Fruit fly (Drosophila melanogaster) whole organism, embryonic: Measurements from ENCODE around the gene Awh.

Experiments used
- Bdp1 ChIP-seq: fragments of 200-800 bp; sonication (Bioruptor generic); optimal IDR thresholded peaks from 3 replicates; lab custom pipeline; 2016; ENCODE audit warnings: missing biosample characterization, missing genetic modification characterization
- Bgb ChIP-seq: fragments of 200-800 bp; sonication (Bioruptor generic); IDR thresholded peaks from 2 replicates; pipeline ENCODE4 v1.3.6; 2022; ENCODE audit warnings: missing biosample characterization, missing genetic modification characterization; ENCODE audit not compliant: partially characterized antibody
- CG10565 ChIP-seq: fragments of 200-800 bp; sonication (Bioruptor generic); optimal IDR thresholded peaks from 3 replicates; lab custom pipeline; 2016; ENCODE audit warnings: missing biosample characterization, mild to moderate bottlenecking, missing genetic modification characterization
- CG15601 ChIP-seq: fragments of 200-800 bp; sonication (Bioruptor generic); optimal IDR thresholded peaks from 3 replicates; lab custom pipeline; 2019; ENCODE audit warnings: missing biosample characterization, mild to moderate bottlenecking, missing genetic modification characterization, moderate library complexity
- CG2889 ChIP-seq: fragments of 200-800 bp; sonication (Bioruptor generic); IDR thresholded peaks from 3 replicates; pipeline ENCODE4 v1.3.6; 2022; ENCODE audit warnings: missing biosample characterization, missing genetic modification characterization
- CG5953 ChIP-seq: fragments of 200-800 bp; sonication (Bioruptor generic); IDR thresholded peaks from 2 replicates; pipeline ENCODE4 v1.3.6; 2022; ENCODE audit warnings: missing biosample characterization, missing genetic modification characterization
- Lpt ChIP-seq: fragments of >200 bp; optimal IDR thresholded peaks from 2 replicates; lab custom pipeline; 2018; ENCODE audit warnings: missing biosample characterization, missing genetic modification characterization
- Pdp1 ChIP-seq, 2 experiments: fragments of 200-800 bp; sonication (Bioruptor generic); optimal IDR thresholded peaks; 3 replicates each; lab custom pipeline; 2016; ENCODE audit warnings: missing biosample characterization in 2 of 2, missing genetic modification characterization in 2 of 2, mild to moderate bottlenecking in 1 of 2, moderate library complexity in 1 of 2
- Sox100B ChIP-seq: fragments of 200-800 bp; sonication (Bioruptor generic); optimal IDR thresholded peaks from 3 replicates; lab custom pipeline; 2018; ENCODE audit warnings: missing biosample characterization, mild to moderate bottlenecking, missing genetic modification characterization
- ase ChIP-seq: fragments of 200-800 bp; sonication (Bioruptor generic); IDR thresholded peaks from 3 replicates; pipeline ENCODE4 v1.3.6; 2022; ENCODE audit warnings: missing biosample characterization, missing genetic modification characterization
- gem ChIP-seq: fragments of 200-800 bp; sonication (Bioruptor generic); optimal IDR thresholded peaks from 2 replicates; lab custom pipeline; 2019; ENCODE audit warnings: missing biosample characterization, mild to moderate bottlenecking, missing genetic modification characterization, moderate library complexity
- lola ChIP-seq, 3 experiments: fragments of >200 bp in 2 of 3; fragments of 200-800 bp in 1 of 3; sonication (Bioruptor generic) in 1 of 3; optimal IDR thresholded peaks; 2 replicates each; lab custom pipeline; 2017 to 2019; ENCODE audit warnings: missing biosample characterization in 3 of 3, missing genetic modification characterization in 3 of 3, mild to moderate bottlenecking in 1 of 3, moderate library complexity in 1 of 3
- onecut ChIP-seq: fragments of 200-800 bp; sonication (Bioruptor generic); IDR thresholded peaks from 2 replicates; pipeline ENCODE4 v1.3.6; 2022; ENCODE audit warnings: missing biosample characterization, missing genetic modification characterization
- peb ChIP-seq: fragments of 200-800 bp; sonication (Bioruptor generic); IDR thresholded peaks from 2 replicates; pipeline ENCODE4 v1.3.6; 2022; ENCODE audit warnings: missing biosample characterization, missing genetic modification characterization

- TF ChIP-seq Bgb (GFP tag; lab: Robert Waterston, UW), result peak; percentile 79
- peak in 1 of 2 experiments; percentile 37 for TF ChIP-seq Pdp1 (GFP tag; optimal IDR thresholded peaks at IDR 0.05; lab: Kevin White, UChicago)
- TF ChIP-seq Lpt (GFP tag; lab: Kevin White, UChicago), result no peak
- TF ChIP-seq CG2889, result no peak
- no peak for TF ChIP-seq gem
- TF ChIP-seq lola (GFP tag; optimal IDR thresholded peaks at IDR 0.05; lab: Kevin White, UChicago), result no peak
- TF ChIP-seq CG15601 (tag; lab: Kevin White, UChicago), result no peak
- TF ChIP-seq peb, result no peak
- TF ChIP-seq CG10565 (GFP tag; lab: Kevin White, UChicago), result no peak
- TF ChIP-seq Bdp1, result no peak
- TF ChIP-seq Sox100B (GFP tag; lab: Kevin White, UChicago), result no peak
- no peak for TF ChIP-seq onecut (GFP tag; lab: Robert Waterston, UW)
- TF ChIP-seq ase, result no peak
- no peak for TF ChIP-seq CG5953 (GFP tag; lab: Robert Waterston, UW)
These were observed 34.9 kb upstream of the Awh start, which contains the start of the genes CG32263 and PIG-B for dm6 chr3L:3811089-3811488.
